Fruit fly (Drosophila melanogaster): ENCODE data around the gene 14-3-3epsilon.

The 14-3-3epsilon gene

DNA sequence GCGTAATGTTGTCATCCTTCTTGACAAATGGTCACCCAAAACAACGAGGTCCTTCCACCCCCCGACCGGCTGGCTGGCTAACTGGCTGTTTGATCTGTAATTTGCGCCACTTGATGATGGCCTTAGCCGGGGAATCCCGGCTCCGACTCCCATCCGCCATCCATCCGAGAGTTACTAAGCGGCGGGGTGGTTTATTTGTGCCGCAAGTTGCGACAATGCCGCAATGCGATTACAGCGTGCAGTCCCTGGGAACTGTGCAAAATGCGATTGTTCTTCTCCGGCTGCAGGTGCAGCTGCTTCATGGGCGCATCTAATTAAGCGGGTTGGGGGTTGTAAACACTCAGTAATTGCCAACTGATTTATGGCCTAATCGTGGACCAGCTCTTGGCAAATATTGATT lies 17.7 kb downstream of the 14-3-3epsilon start:
- no peak for TF ChIP-seq noc (tag; optimal IDR thresholded peaks at IDR 0.05)

- no peak for TF ChIP-seq noc (tag; optimal IDR thresholded peaks at IDR 0.05)
Observed at dm6 chr3R:18261602-18262001, 19.3 kb downstream of the 14-3-3epsilon start.

DNA sequence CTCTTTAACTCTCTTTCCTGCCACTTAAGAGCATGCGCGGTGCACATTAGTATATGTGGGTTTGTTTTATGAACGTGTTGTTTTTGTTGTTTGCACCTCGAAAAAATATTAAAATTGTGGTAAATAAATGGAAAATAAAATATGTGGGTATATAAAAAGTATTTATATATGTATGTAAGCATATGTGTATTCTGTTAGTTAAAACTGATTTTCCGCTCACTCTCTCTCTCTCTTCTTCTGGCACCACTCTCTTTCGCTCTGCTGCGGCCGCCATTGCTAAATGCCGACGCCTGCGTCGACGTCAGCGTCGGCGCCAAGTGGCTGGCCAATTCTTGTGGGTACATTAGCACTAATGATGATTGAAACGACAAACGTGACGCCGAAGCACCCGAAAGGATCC lies 22.9 kb downstream of the 14-3-3epsilon start:
- no peak for TF ChIP-seq noc (tag; optimal IDR thresholded peaks at IDR 0.05)

dm6 chr3R:18266665-18267064 lies 24.3 kb downstream of the 14-3-3epsilon start:
- no peak for TF ChIP-seq noc (tag; optimal IDR thresholded peaks at IDR 0.05)

dm6 chr3R:18267489-18267888 lies 25.2 kb downstream of the 14-3-3epsilon start, which contains the start of gene CG18599:
Gene CG18599, plus strand, starts transcription at chr3R:18267789.
- no peak for TF ChIP-seq noc (tag; optimal IDR thresholded peaks at IDR 0.05)

- TF ChIP-seq noc (tag; optimal IDR thresholded peaks at IDR 0.05), result no peak
Observed at dm6 chr3R:18269744-18270348, 27.5 kb downstream of the 14-3-3epsilon start.

DNA sequence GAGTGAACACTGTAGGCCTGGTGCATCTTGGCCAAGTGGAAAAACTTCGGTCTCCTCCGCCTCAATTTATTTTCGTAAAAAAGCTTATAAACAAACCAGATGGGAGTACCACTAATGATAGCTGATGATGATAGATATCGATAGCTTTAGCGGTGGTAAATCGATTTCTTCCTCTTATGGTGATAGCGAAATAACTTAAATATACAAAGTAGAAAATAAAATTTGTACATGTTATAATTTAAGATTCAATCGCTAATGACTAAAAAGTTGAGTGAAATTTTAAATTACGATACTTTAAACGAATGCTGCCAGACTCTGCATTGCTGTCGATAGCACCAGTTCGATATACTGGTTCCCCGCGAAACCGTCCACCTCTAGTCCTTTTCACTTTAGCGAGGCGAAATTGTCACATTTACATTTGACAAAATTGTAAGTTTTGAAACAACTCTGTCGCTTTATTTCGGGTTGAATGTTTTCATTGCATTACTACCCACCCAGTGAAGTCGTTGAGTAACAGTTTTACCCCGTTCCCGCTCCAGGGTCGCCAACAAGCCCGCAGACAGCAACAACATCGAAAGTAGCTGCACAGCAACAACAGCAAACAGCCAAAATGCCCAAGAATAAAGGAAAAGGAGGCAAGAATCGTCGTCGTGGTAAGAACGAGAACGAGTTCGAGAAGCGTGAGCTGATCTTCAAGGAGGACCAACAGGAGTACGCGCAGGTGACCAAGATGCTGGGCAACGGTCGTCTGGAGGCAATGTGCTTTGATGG lies 32.2 kb downstream of the 14-3-3epsilon start, which contains the start of the genes Vps39 and eIF1A:
TSS of gene Vps39 (minus strand) at position 119 of the 771 bp plus-strand sequence.
TSS of gene eIF1A (plus strand) at position 338 of the 771 bp plus-strand sequence.
- no peak for TF ChIP-seq noc (tag; optimal IDR thresholded peaks at IDR 0.05)

- no peak for TF ChIP-seq noc (tag; optimal IDR thresholded peaks at IDR 0.05)
Observed at dm6 chr3R:18275113-18275782, 32.9 kb downstream of the 14-3-3epsilon start.

- no peak for TF ChIP-seq noc (tag; optimal IDR thresholded peaks at IDR 0.05)
Observed at dm6 chr3R:18276688-18277087, 34.4 kb downstream of the 14-3-3epsilon start.

dm6 chr3R:18277406-18277805 lies 35.1 kb downstream of the 14-3-3epsilon start:
- TF ChIP-seq noc (tag; optimal IDR thresholded peaks at IDR 0.05), result no peak

DNA sequence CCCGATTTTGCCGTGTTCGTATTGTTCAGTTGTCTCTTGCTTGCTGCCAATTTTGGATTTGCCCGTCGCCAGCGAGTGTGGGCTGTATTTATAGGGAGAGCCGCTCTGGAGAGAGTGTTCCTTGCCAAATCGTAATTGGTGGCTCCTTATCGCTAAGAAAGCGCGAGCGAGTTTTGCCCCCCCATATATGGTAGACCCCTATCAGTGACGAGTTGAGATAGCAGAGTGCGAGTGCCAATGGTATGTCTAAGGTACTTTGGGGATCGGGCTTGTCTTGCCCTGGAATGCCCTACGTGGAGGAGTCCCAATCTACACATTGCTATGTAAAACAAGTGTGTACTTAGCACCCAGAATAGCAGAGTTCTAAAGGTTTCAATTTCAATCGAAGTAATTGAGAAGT lies 37.2 kb downstream of the 14-3-3epsilon start, which contains the start of gene CG7142:
TSS of gene CG7142 (minus strand) at position 29 of the 400 bp plus-strand sequence.
- TF ChIP-seq noc (tag; optimal IDR thresholded peaks at IDR 0.05), result peak; percentile 3

- no peak for TF ChIP-seq noc (tag; optimal IDR thresholded peaks at IDR 0.05)
Observed at dm6 chr3R:18280133-18280532, 37.8 kb downstream of the 14-3-3epsilon start.

- no peak for TF ChIP-seq noc (tag; optimal IDR thresholded peaks at IDR 0.05)
Observed at dm6 chr3R:18280866-18281473, 38.6 kb downstream of the 14-3-3epsilon start.

- no peak for TF ChIP-seq noc (tag; optimal IDR thresholded peaks at IDR 0.05)
Observed at dm6 chr3R:18283441-18283840, 41.1 kb downstream of the 14-3-3epsilon start, which contains the start of the genes CG14312 and CG8064. Gene CG14312, minus strand, starts transcription at chr3R:18283528. Gene CG8064, plus strand, starts transcription at chr3R:18283660.

dm6 chr3R:18288677-18289076 lies 46.3 kb downstream of the 14-3-3epsilon start, which contains the start of gene CG7131:
Gene CG7131, minus strand, starts transcription at chr3R:18288777.
- TF ChIP-seq noc (tag; optimal IDR thresholded peaks at IDR 0.05), result no peak

dm6 chr3R:18291831-18292230 lies 49.5 kb downstream of the 14-3-3epsilon start:
- peak; percentile 62 for TF ChIP-seq noc (tag; optimal IDR thresholded peaks at IDR 0.05)
